In the genomic region with DNA sequence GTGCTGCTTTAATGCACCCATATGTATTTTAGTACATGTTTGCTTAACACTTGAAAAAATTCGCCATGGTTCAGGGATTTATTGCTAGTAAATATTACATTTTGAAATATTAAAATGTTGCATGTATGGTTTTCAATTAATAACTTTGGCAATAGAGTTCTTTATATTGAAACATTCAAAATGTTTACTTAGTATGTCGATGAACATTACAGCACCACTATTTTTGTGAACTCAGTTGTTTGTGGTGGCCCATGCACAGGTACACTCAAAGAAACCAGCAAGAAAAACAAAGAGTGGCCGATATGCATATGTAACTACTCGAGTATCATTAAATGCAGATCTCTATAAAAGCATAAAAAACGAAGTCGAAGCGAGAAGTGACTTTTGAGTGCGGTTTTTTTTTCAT, we compare ENCODE assay signal across 5 fruit fly cellular contexts.
TF ChIP-seq lines count a peak whose summit lies in the region.

No protein-coding gene starts in this region.

- peak; percentile 29 for TF ChIP-seq CTCF in whole organism, embryonic (GFP tag; optimal IDR thresholded peaks at IDR 0.05; lab: Kevin White, UChicago)

TF ChIP-seq in whole organism, adult, 20 proteins besides CTCF, POLR2A, EP300 and RAD21 (continues in another document):
- TF ChIP-seq CG7101 (tag; optimal IDR thresholded peaks at IDR 0.05; lab: Kevin White, UChicago) (peak; percentile 67), Hr96 (GFP tag; optimal IDR thresholded peaks at IDR 0.05; lab: Kevin White, UChicago) (no peak), CG33017 (tag; optimal IDR thresholded peaks at IDR 0.05; lab: Kevin White, UChicago) (peak; percentile 7), pad (GFP tag; optimal IDR thresholded peaks at IDR 0.05; lab: Kevin White, UChicago) (no peak), Clk (GFP tag; optimal IDR thresholded peaks at IDR 0.05; lab: Kevin White, UChicago) (no peak), tj (GFP tag; optimal IDR thresholded peaks at IDR 0.05; lab: Kevin White, UChicago) (peak; percentile 20), bab1 (GFP tag; optimal IDR thresholded peaks at IDR 0.05; lab: Kevin White, UChicago) (peak; percentile 83), cic (GFP tag; optimal IDR thresholded peaks at IDR 0.05; lab: Kevin White, UChicago) (no peak), CG5204 (GFP tag; optimal IDR thresholded peaks at IDR 0.05; lab: Kevin White, UChicago) (peak; percentile 10), toe (GFP tag; optimal IDR thresholded peaks at IDR 0.05; lab: Kevin White, UChicago) (no peak), CG14711 (tag; optimal IDR thresholded peaks at IDR 0.05; lab: Kevin White, UChicago) (peak; percentile 52), Mnt (GFP tag; optimal IDR thresholded peaks at IDR 0.05; lab: Kevin White, UChicago) (no peak), ovo (GFP tag; optimal IDR thresholded peaks at IDR 0.05; lab: Kevin White, UChicago) (no peak), CG7045 (GFP tag; optimal IDR thresholded peaks at IDR 0.05; lab: Kevin White, UChicago) (peak; percentile 27), kay (GFP tag; lab: Kevin White, UChicago; ENCODE audit: borderline replicate concordance) (no peak), cnc (optimal IDR thresholded peaks at IDR 0.05; lab: Kevin White, UChicago) (no peak), CG11617 (GFP tag; optimal IDR thresholded peaks at IDR 0.05; lab: Kevin White, UChicago) (no peak), CG1620 (GFP tag; optimal IDR thresholded peaks at IDR 0.05; lab: Kevin White, UChicago) (peak; percentile 17)

TF ChIP-seq in whole organism, embryonic, 481 proteins besides CTCF, POLR2A, EP300 and RAD21 (continues in another document):
- TF ChIP-seq CG1024 (GFP tag; IDR thresholded peaks at IDR 0.05; lab: Robert Waterston, UW) (0 out of 2 replicates have a peak, but pooled peaks have one; percentile 19), emc (GFP tag; optimal IDR thresholded peaks at IDR 0.05; lab: Kevin White, UChicago) (no peak), Jarid2 (GFP tag; optimal IDR thresholded peaks at IDR 0.05; lab: Kevin White, UChicago) (no peak), CG11504 (tag; optimal IDR thresholded peaks at IDR 0.05; lab: Kevin White, UChicago) (peak; percentile 86), CG34224 (GFP tag; IDR thresholded peaks at IDR 0.05; lab: Robert Waterston, UW; ENCODE audit: partially characterized antibody) (no peak), repo (GFP tag; optimal IDR thresholded peaks at IDR 0.05; lab: Kevin White, UChicago) (peak; percentile 33), CG3847 (GFP tag; IDR thresholded peaks at IDR 0.05; lab: Robert Waterston, UW) (peak; percentile 33), Rx (GFP tag; IDR thresholded peaks at IDR 0.05; lab: Robert Waterston, UW) (peak; percentile 58; the same call in 1 of the 2 replicates), ftz-f1 (GFP tag; optimal IDR thresholded peaks at IDR 0.05; lab: Kevin White, UChicago) (no peak), seq (GFP tag; IDR thresholded peaks at IDR 0.05; lab: Robert Waterston, UW) (peak; percentile 69), Hr51 (GFP tag; optimal IDR thresholded peaks at IDR 0.05; lab: Kevin White, UChicago) (peak in 1 of 2 experiments; percentile 83), Fer3 (tag; optimal IDR thresholded peaks at IDR 0.05; lab: Kevin White, UChicago) (peak; percentile 40), CG2712 (tag; optimal IDR thresholded peaks at IDR 0.05; lab: Kevin White, UChicago) (peak; percentile 80), amos (GFP tag; IDR thresholded peaks at IDR 0.05; lab: Robert Waterston, UW; ENCODE audit: partially characterized antibody) (no peak), CG7556 (GFP tag; optimal IDR thresholded peaks at IDR 0.05; lab: Kevin White, UChicago) (peak; percentile 59), oc (tag; optimal IDR thresholded peaks at IDR 0.05; lab: Kevin White, UChicago) (peak; percentile 71)

TF ChIP-seq in whole organism, prepupa, 60 proteins besides CTCF, POLR2A, EP300 and RAD21 (continues in another document):
- TF ChIP-seq Hr39 (GFP tag; optimal IDR thresholded peaks at IDR 0.05; lab: Kevin White, UChicago) (peak; percentile 15), Sox102F (GFP tag; optimal IDR thresholded peaks at IDR 0.05; lab: Kevin White, UChicago) (no peak), dsx (GFP tag; optimal IDR thresholded peaks at IDR 0.05; lab: Kevin White, UChicago; ENCODE audit: poor library complexity, severe bottlenecking) (peak; percentile 72), spab (GFP tag; optimal IDR thresholded peaks at IDR 0.05; lab: Kevin White, UChicago) (peak; percentile 62), CG6854 (GFP tag; optimal IDR thresholded peaks at IDR 0.05; lab: Kevin White, UChicago) (no peak), achi (GFP tag; optimal IDR thresholded peaks at IDR 0.05; lab: Kevin White, UChicago) (peak; percentile 73), CG9139 (GFP tag; optimal IDR thresholded peaks at IDR 0.05; lab: Kevin White, UChicago) (peak; percentile 58), fkh (GFP tag; optimal IDR thresholded peaks at IDR 0.05; lab: Kevin White, UChicago) (peak; percentile 58), fd59A (GFP tag; optimal IDR thresholded peaks at IDR 0.05; lab: Kevin White, UChicago) (peak; percentile 70), CG6808 (GFP tag; optimal IDR thresholded peaks at IDR 0.05; lab: Kevin White, UChicago) (peak; percentile 76), Sox15 (GFP tag; optimal IDR thresholded peaks at IDR 0.05; lab: Kevin White, UChicago) (no peak), CG11762 (GFP tag; optimal IDR thresholded peaks at IDR 0.05; lab: Kevin White, UChicago; ENCODE audit: insufficient read depth) (peak; percentile 44), dac (GFP tag; optimal IDR thresholded peaks at IDR 0.05; lab: Kevin White, UChicago) (peak; percentile 66), eg (GFP tag; IDR thresholded peaks at IDR 0.05; lab: Robert Waterston, UW) (peak; percentile 87), OdsH (GFP tag; optimal IDR thresholded peaks at IDR 0.05; lab: Kevin White, UChicago) (peak; percentile 75), Sox14 (GFP tag; optimal IDR thresholded peaks at IDR 0.05; lab: Kevin White, UChicago) (peak; percentile 49), CG32006 (GFP tag; optimal IDR thresholded peaks at IDR 0.05; lab: Kevin White, UChicago) (peak; percentile 91), esn (GFP tag; optimal IDR thresholded peaks at IDR 0.05; lab: Kevin White, UChicago) (no peak)

TF ChIP-seq in whole organism, pupa, 21 proteins besides CTCF, POLR2A, EP300 and RAD21 (continues in another document):
- TF ChIP-seq CG12605 (GFP tag; IDR thresholded peaks at IDR 0.05; lab: Robert Waterston, UW) = peak; percentile 53; the same call in 1 of the 2 replicates
- peak; percentile 67 for TF ChIP-seq Pif1B (GFP tag; optimal IDR thresholded peaks at IDR 0.05; lab: Kevin White, UChicago)
- TF ChIP-seq CG32121 (GFP tag; IDR thresholded peaks at IDR 0.05; lab: Robert Waterston, UW) = peak; percentile 83
- peak; percentile 78 for TF ChIP-seq Ets98B (GFP tag; IDR thresholded peaks at IDR 0.05; lab: Robert Waterston, UW)
- peak; percentile 51 for TF ChIP-seq rn (GFP tag; IDR thresholded peaks at IDR 0.05; lab: Robert Waterston, UW)
- peak; percentile 74 for TF ChIP-seq CG34367 (tag; optimal IDR thresholded peaks at IDR 0.05; lab: Kevin White, UChicago)
- TF ChIP-seq CG13204 (GFP tag; optimal IDR thresholded peaks at IDR 0.05; lab: Kevin White, UChicago) = peak; percentile 54
- peak; percentile 74 for TF ChIP-seq Pif1A (GFP tag; optimal IDR thresholded peaks at IDR 0.05; lab: Kevin White, UChicago)
- TF ChIP-seq CG4496 (GFP tag; IDR thresholded peaks at IDR 0.05; lab: Robert Waterston, UW) = peak; percentile 88
- peak; percentile 9 for TF ChIP-seq Snoo (tag; optimal IDR thresholded peaks at IDR 0.05; lab: Kevin White, UChicago)
- TF ChIP-seq D1 (tag; optimal IDR thresholded peaks at IDR 0.05; lab: Kevin White, UChicago) = peak; percentile 43
- TF ChIP-seq CG8301 (tag; optimal IDR thresholded peaks at IDR 0.05; lab: Kevin White, UChicago) = peak; percentile 80
- TF ChIP-seq fd96Ca (GFP tag; IDR thresholded peaks at IDR 0.05; lab: Robert Waterston, UW) = peak; percentile 66; the same call in 2 of the 3 replicates
- TF ChIP-seq EcR (GFP tag; optimal IDR thresholded peaks at IDR 0.05; lab: Kevin White, UChicago) = no peak
- TF ChIP-seq CG8159 (tag; optimal IDR thresholded peaks at IDR 0.05; lab: Kevin White, UChicago) = peak; percentile 83
- TF ChIP-seq CG10348 (GFP tag; IDR thresholded peaks at IDR 0.05; lab: Robert Waterston, UW) = 0 out of 2 replicates have a peak, but pooled peaks have one; percentile 45
- TF ChIP-seq CG17806 (tag; optimal IDR thresholded peaks at IDR 0.05; lab: Kevin White, UChicago) = peak; percentile 74
- peak; percentile 33 for TF ChIP-seq gl (tag; optimal IDR thresholded peaks at IDR 0.05; lab: Kevin White, UChicago)
- peak; percentile 82 for TF ChIP-seq CG14655 (GFP tag; optimal IDR thresholded peaks at IDR 0.05; lab: Kevin White, UChicago)

TF ChIP-seq in whole organism, wandering third instar larva, 38 proteins besides CTCF, POLR2A, EP300 and RAD21:
- peak; percentile 20 for TF ChIP-seq sv (GFP tag; optimal IDR thresholded peaks at IDR 0.05; lab: Kevin White, UChicago)
- TF ChIP-seq Dfd (GFP tag; optimal IDR thresholded peaks at IDR 0.05; lab: Kevin White, UChicago) = no peak
